Fruit fly (Drosophila melanogaster) whole organism, embryonic: ENCODE results near the gene CG13949.
A peak's percentile ranks its signal among the peaks of the same experiment; 100 is the strongest.

Experiments used
- CG10147 ChIP-seq: fragments of 200-800 bp; sonication (Bioruptor generic); optimal IDR thresholded peaks from 2 replicates; lab custom pipeline; 2019; ENCODE audit warnings: missing biosample characterization, mild to moderate bottlenecking, missing genetic modification characterization, moderate library complexity
- CG10321 ChIP-seq: fragments of 200-800 bp; sonication (Bioruptor generic); IDR thresholded peaks from 2 replicates; pipeline ENCODE4 v1.3.6; 2022; ENCODE audit warnings: missing biosample characterization, missing genetic modification characterization
- CG11093 ChIP-seq: fragments of 200-800 bp; sonication (Bioruptor generic); IDR thresholded peaks from 3 replicates; pipeline ENCODE4 v1.3.6; 2022; ENCODE audit warnings: missing biosample characterization, missing genetic modification characterization
- CG11695 ChIP-seq: fragments of 200-800 bp; sonication (Bioruptor generic); IDR thresholded peaks from 3 replicates; pipeline ENCODE4 v1.3.6; 2022; ENCODE audit warnings: missing biosample characterization, missing genetic modification characterization
- CG13287 ChIP-seq: fragments of 200-800 bp; sonication (Bioruptor generic); IDR thresholded peaks from 2 replicates; pipeline ENCODE4 v1.3.6; 2022; ENCODE audit warnings: missing biosample characterization, missing genetic modification characterization; ENCODE audit not compliant: partially characterized antibody
- CG15011 ChIP-seq: fragments of 200-800 bp; sonication (Bioruptor generic); optimal IDR thresholded peaks from 3 replicates; lab custom pipeline; 2018; ENCODE audit warnings: missing biosample characterization, mild to moderate bottlenecking, missing genetic modification characterization
- CG1602 ChIP-seq: fragments of 200-800 bp; sonication (Bioruptor generic); optimal IDR thresholded peaks from 3 replicates; lab custom pipeline; 2016; ENCODE audit warnings: missing biosample characterization, missing genetic modification characterization
- CG17186 ChIP-seq: fragments of 200-800 bp; sonication (Bioruptor generic); optimal IDR thresholded peaks from 3 replicates; lab custom pipeline; 2017; ENCODE audit warnings: missing biosample characterization, missing genetic modification reagents, missing genetic modification characterization
- CG18262 ChIP-seq: fragments of 200-800 bp; optimal IDR thresholded peaks from 3 replicates; lab custom pipeline; 2019; ENCODE audit warnings: missing biosample characterization, mild to moderate bottlenecking, missing genetic modification characterization, moderate library complexity
- CG31365 ChIP-seq: fragments of 200-800 bp; sonication (Bioruptor generic); optimal IDR thresholded peaks from 2 replicates; lab custom pipeline; 2018; ENCODE audit warnings: missing biosample characterization, mild to moderate bottlenecking, missing genetic modification characterization
- CG32767 ChIP-seq: fragments of 200-800 bp; sonication (Bioruptor generic); IDR thresholded peaks from 2 replicates; pipeline ENCODE4 v1.3.6; 2022; ENCODE audit warnings: missing biosample characterization, missing genetic modification characterization
- CG34422 ChIP-seq: fragments of 200-800 bp; sonication (Bioruptor generic); IDR thresholded peaks from 3 replicates; pipeline ENCODE4 v1.3.6; 2022; ENCODE audit warnings: missing biosample characterization, missing genetic modification characterization
- CG42726 ChIP-seq: fragments of 200-800 bp; sonication (Bioruptor generic); IDR thresholded peaks from 2 replicates; pipeline ENCODE4 v1.3.6; 2022; ENCODE audit warnings: missing biosample characterization, missing genetic modification characterization; ENCODE audit not compliant: partially characterized antibody
- CG4360 ChIP-seq: fragments of 200-800 bp; sonication (Bioruptor generic); IDR thresholded peaks from 2 replicates; pipeline ENCODE4 v1.3.6; 2022; ENCODE audit warnings: missing biosample characterization, missing genetic modification characterization
- CG4854 ChIP-seq: fragments of 200-800 bp; sonication (Bioruptor generic); optimal IDR thresholded peaks from 2 replicates; lab custom pipeline; 2016; ENCODE audit warnings: missing biosample characterization, missing genetic modification characterization, inconsistent platforms
- CG6175 ChIP-seq: fragments of 200-800 bp; sonication (Bioruptor generic); IDR thresholded peaks from 3 replicates; pipeline ENCODE4 v1.3.6; 2022; ENCODE audit warnings: missing biosample characterization, missing genetic modification characterization
- CG9817 ChIP-seq: fragments of 200-800 bp; sonication (Bioruptor generic); optimal IDR thresholded peaks from 2 replicates; lab custom pipeline; 2018; ENCODE audit warnings: missing biosample characterization, mild to moderate bottlenecking, missing genetic modification characterization, moderate library complexity
- CHES-1-like ChIP-seq: fragments of 200-800 bp; sonication (Bioruptor generic); optimal IDR thresholded peaks from 2 replicates; lab custom pipeline; 2016; ENCODE audit warnings: missing biosample characterization, missing genetic modification characterization
- Camta ChIP-seq: fragments of 200-800 bp; sonication (Bioruptor generic); optimal IDR thresholded peaks from 2 replicates; lab custom pipeline; 2016; ENCODE audit warnings: missing biosample characterization, missing genetic modification characterization
- Dbx ChIP-seq: fragments of 200-800 bp; sonication (Bioruptor generic); IDR thresholded peaks from 3 replicates; pipeline ENCODE4 v1.3.6; 2022; ENCODE audit warnings: missing biosample characterization, missing genetic modification characterization
- ERR ChIP-seq: fragments of 200-800 bp; sonication (Bioruptor generic); optimal IDR thresholded peaks from 2 replicates; lab custom pipeline; 2016; ENCODE audit warnings: missing biosample characterization, missing genetic modification characterization
- HHEX ChIP-seq: fragments of 200-800 bp; sonication (Bioruptor generic); optimal IDR thresholded peaks from 3 replicates; lab custom pipeline; 2017; ENCODE audit warnings: missing biosample characterization, mild to moderate bottlenecking, missing genetic modification characterization, missing genetic modification reagents
- HLH3B ChIP-seq: fragments of 200-800 bp; sonication (Bioruptor generic); IDR thresholded peaks from 2 replicates; pipeline ENCODE4 v1.3.6; 2022; ENCODE audit warnings: missing biosample characterization, missing genetic modification characterization
- HLH4C ChIP-seq: fragments of 200-800 bp; sonication (Bioruptor generic); IDR thresholded peaks from 3 replicates; pipeline ENCODE4 v1.3.6; 2022; ENCODE audit warnings: missing biosample characterization, missing genetic modification characterization; ENCODE audit not compliant: partially characterized antibody
- HLH54F ChIP-seq: fragments of 200-800 bp; sonication (Bioruptor generic); optimal IDR thresholded peaks from 3 replicates; lab custom pipeline; 2016; ENCODE audit warnings: missing biosample characterization, missing genetic modification characterization
- HmgD ChIP-seq: fragments of 200-800 bp; sonication (Bioruptor generic); optimal IDR thresholded peaks from 3 replicates; lab custom pipeline; 2016; ENCODE audit warnings: missing biosample characterization, missing genetic modification characterization
- MBD-R2 ChIP-seq: fragments of 200-800 bp; sonication (Bioruptor generic); IDR thresholded peaks from 2 replicates; pipeline ENCODE4 v1.3.6; 2022; ENCODE audit warnings: missing biosample characterization, missing genetic modification characterization
- Mes4 ChIP-seq: fragments of 200-800 bp; sonication (Bioruptor generic); optimal IDR thresholded peaks from 2 replicates; lab custom pipeline; 2016; ENCODE audit warnings: missing biosample characterization, missing genetic modification characterization
- Mrtf ChIP-seq: fragments of 200-800 bp; sonication (Bioruptor generic); IDR thresholded peaks from 3 replicates; pipeline ENCODE4 v1.3.6; 2022; ENCODE audit warnings: missing biosample characterization, missing genetic modification characterization
- Sox100B ChIP-seq: fragments of 200-800 bp; sonication (Bioruptor generic); optimal IDR thresholded peaks from 3 replicates; lab custom pipeline; 2018; ENCODE audit warnings: missing biosample characterization, mild to moderate bottlenecking, missing genetic modification characterization
- Vsx1 ChIP-seq: fragments of 200-800 bp; sonication (Bioruptor generic); optimal IDR thresholded peaks from 2 replicates; lab custom pipeline; 2017; ENCODE audit warnings: missing biosample characterization, mild to moderate bottlenecking, missing genetic modification characterization, missing genetic modification reagents
- cas ChIP-seq: fragments of 200-800 bp; sonication (Bioruptor generic); IDR thresholded peaks from 2 replicates; pipeline ENCODE4 v1.3.6; 2022; ENCODE audit warnings: missing biosample characterization, missing genetic modification characterization
- cato ChIP-seq: fragments of 200-800 bp; sonication (Bioruptor generic); optimal IDR thresholded peaks from 2 replicates; lab custom pipeline; 2016; ENCODE audit warnings: missing biosample characterization, missing genetic modification characterization, borderline replicate concordance
- chm ChIP-seq: fragments of 200-800 bp; sonication (Bioruptor generic); IDR thresholded peaks from 2 replicates; pipeline ENCODE4 v1.3.6; 2022; ENCODE audit warnings: missing biosample characterization, missing genetic modification characterization
- dm ChIP-seq: fragments of 200-800 bp; sonication (Bioruptor generic); optimal IDR thresholded peaks from 3 replicates; lab custom pipeline; 2016; ENCODE audit warnings: missing biosample characterization, missing genetic modification characterization
- dmrt99B ChIP-seq: fragments of 200-800 bp; sonication (Bioruptor generic); optimal IDR thresholded peaks from 2 replicates; lab custom pipeline; 2018; ENCODE audit warnings: missing biosample characterization, mild to moderate bottlenecking, missing genetic modification characterization, moderate library complexity
- dysf ChIP-seq: fragments of 200-800 bp; sonication (Bioruptor generic); IDR thresholded peaks from 3 replicates; pipeline ENCODE4 v1.3.6; 2022; ENCODE audit warnings: missing biosample characterization, missing genetic modification characterization
- exex ChIP-seq: fragments of 200-800 bp; sonication (Bioruptor generic); optimal IDR thresholded peaks from 4 replicates; lab custom pipeline; 2018; ENCODE audit warnings: missing biosample characterization, mild to moderate bottlenecking, missing genetic modification characterization, moderate library complexity
- gcm ChIP-seq: fragments of 200-800 bp; sonication (Bioruptor generic); optimal IDR thresholded peaks from 2 replicates; lab custom pipeline; 2019; ENCODE audit warnings: missing biosample characterization, mild to moderate bottlenecking, missing genetic modification characterization, moderate library complexity
- insv ChIP-seq, 2 experiments: fragments of 200-800 bp; sonication (Bioruptor generic); optimal IDR thresholded peaks; 3 replicates each; lab custom pipeline; 2016 to 2018; ENCODE audit warnings: missing biosample characterization in 2 of 2, missing genetic modification characterization in 2 of 2
- lov ChIP-seq, 2 experiments: fragments of 200-800 bp in 1 of 2; fragments of >200 bp in 1 of 2; sonication (Bioruptor generic) in 1 of 2; IDR thresholded peaks in 1 of 2; optimal IDR thresholded peaks in 1 of 2; 2 replicates in 1 of 2; 3 replicates in 1 of 2; pipeline versions ENCODE4 v1.3.6 to Lab custom; 2017 to 2022; ENCODE audit warnings: missing biosample characterization in 1 of 2, missing genetic modification characterization in 1 of 2
- nmo ChIP-seq: fragments of 200-800 bp; sonication (Bioruptor generic); optimal IDR thresholded peaks from 2 replicates; lab custom pipeline; 2018; ENCODE audit warnings: missing biosample characterization, mild to moderate bottlenecking, missing genetic modification characterization, moderate library complexity
- org-1 ChIP-seq: fragments of 200-800 bp; sonication (Bioruptor generic); optimal IDR thresholded peaks from 2 replicates; lab custom pipeline; 2017; ENCODE audit warnings: missing biosample characterization, missing genetic modification characterization
- pfk ChIP-seq: fragments of 200-800 bp; sonication (Bioruptor generic); optimal IDR thresholded peaks from 2 replicates; lab custom pipeline; 2018; ENCODE audit warnings: missing biosample characterization, mild to moderate bottlenecking, missing genetic modification characterization, moderate library complexity
- sens ChIP-seq: fragments of 200-800 bp; sonication (Bioruptor generic); peaks from one replicate; lab custom pipeline; 2016; ENCODE audit warnings: missing biosample characterization, missing genetic modification characterization
- toy ChIP-seq: fragments of 200-800 bp; sonication (Bioruptor generic); IDR thresholded peaks from 2 replicates; pipeline ENCODE4 v1.3.6; 2022; ENCODE audit warnings: missing biosample characterization, missing genetic modification characterization
- trem ChIP-seq: fragments of 200-800 bp; optimal IDR thresholded peaks from 3 replicates; lab custom pipeline; 2019; ENCODE audit warnings: missing biosample characterization, mild to moderate bottlenecking, missing genetic modification characterization, moderate library complexity
- trh ChIP-seq: fragments of 200-800 bp; sonication (Bioruptor generic); optimal IDR thresholded peaks from 2 replicates; lab custom pipeline; 2016; ENCODE audit warnings: missing biosample characterization, missing genetic modification characterization
- zen ChIP-seq: fragments of 200-800 bp; sonication (Bioruptor generic); optimal IDR thresholded peaks from 3 replicates; lab custom pipeline; 2018; ENCODE audit warnings: missing biosample characterization, mild to moderate bottlenecking, missing genetic modification characterization, moderate library complexity
- zfh1 ChIP-seq: fragments of 200-800 bp; sonication (Bioruptor generic); IDR thresholded peaks from 3 replicates; pipeline ENCODE4 v1.3.6; 2022; ENCODE audit warnings: missing biosample characterization, missing genetic modification characterization

Gene CG13949

DNA sequence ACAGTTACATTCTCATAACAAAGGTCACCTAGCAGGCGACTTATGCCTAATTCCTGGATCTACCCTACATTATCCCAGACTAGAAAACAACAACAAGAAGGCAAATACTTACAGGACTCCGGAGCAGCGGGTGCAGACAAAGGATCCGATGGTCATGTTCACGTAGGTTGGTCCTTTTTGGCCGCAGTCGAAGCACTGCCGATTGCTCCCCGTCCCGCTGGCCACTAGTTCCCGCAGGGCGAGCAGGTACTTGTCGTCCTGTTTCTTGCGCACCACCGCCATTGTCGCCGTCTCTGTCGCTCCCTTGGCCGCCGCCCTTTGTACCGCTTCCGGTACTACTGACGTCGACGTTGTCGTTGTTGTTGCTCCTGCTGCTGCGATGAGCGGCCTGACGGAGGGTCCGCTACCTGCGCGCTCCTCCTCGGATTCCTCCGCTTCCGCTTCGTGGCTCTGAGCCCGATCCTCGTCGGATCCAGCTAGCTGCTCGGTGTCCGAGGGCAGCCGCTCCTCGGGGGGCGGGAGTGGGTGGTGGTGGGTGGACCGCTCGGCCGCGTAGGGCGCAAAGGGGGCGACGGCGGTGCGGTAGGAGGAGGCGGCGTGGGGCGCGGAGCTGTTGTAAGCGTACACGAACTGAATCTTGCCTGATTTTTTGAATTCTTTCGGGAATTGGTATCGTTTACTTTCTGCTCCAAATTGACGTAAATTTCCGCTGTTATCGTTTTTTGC lies 5.2 kb upstream of the CG13949 start (continued):
- peak; percentile 79 for TF ChIP-seq zen (tag; lab: Kevin White, UChicago)
- peak; percentile 24; the same call in 1 of the 3 replicates for TF ChIP-seq zfh1 (GFP tag; lab: Robert Waterston, UW)
- TF ChIP-seq CG32767 (GFP tag; lab: Robert Waterston, UW), result no peak
- TF ChIP-seq Dbx (GFP tag; lab: Robert Waterston, UW), result no peak
- TF ChIP-seq CG10147, result no peak
- TF ChIP-seq dmrt99B (tag; lab: Kevin White, UChicago), result no peak
- peak; percentile 23 for TF ChIP-seq HmgD (GFP tag; lab: Kevin White, UChicago)
- TF ChIP-seq CG15011 (GFP tag; lab: Kevin White, UChicago), result no peak
- no peak for TF ChIP-seq CG11695 (GFP tag; lab: Robert Waterston, UW)
- no peak for TF ChIP-seq CG6175 (GFP tag; lab: Robert Waterston, UW)
- TF ChIP-seq trem (tag; lab: Kevin White, UChicago), result no peak
- TF ChIP-seq MBD-R2 (GFP tag; lab: Robert Waterston, UW), result no peak
- 0 out of 2 replicates have a peak, but pooled peaks have one; percentile 34 for TF ChIP-seq CG10321 (GFP tag; lab: Robert Waterston, UW)
- TF ChIP-seq dm (GFP tag; lab: Kevin White, UChicago), result no peak
- no peak for TF ChIP-seq CG13287 (GFP tag; lab: Robert Waterston, UW)
- TF ChIP-seq CG9817 (tag; lab: Kevin White, UChicago), result no peak
- no peak for TF ChIP-seq toy
- TF ChIP-seq CG4854 (GFP tag; lab: Kevin White, UChicago), result no peak
- no peak for TF ChIP-seq CG31365 (tag; lab: Kevin White, UChicago)
- no peak for TF ChIP-seq trh (GFP tag; lab: Kevin White, UChicago)
- no peak for TF ChIP-seq gcm
- no peak for TF ChIP-seq CG17186 (GFP tag; lab: Kevin White, UChicago)
- no peak for TF ChIP-seq org-1 (GFP tag; lab: Kevin White, UChicago)
- no peak for TF ChIP-seq Sox100B
- TF ChIP-seq insv (GFP tag; optimal IDR thresholded peaks at IDR 0.05; lab: Kevin White, UChicago), result no peak
- TF ChIP-seq sens (GFP tag; lab: Kevin White, UChicago), result peak; percentile 59
- TF ChIP-seq CG11093, result no peak
- peak; percentile 80 for TF ChIP-seq CG4360 (GFP tag; lab: Robert Waterston, UW)
- no peak for TF ChIP-seq cas (GFP tag; lab: Robert Waterston, UW)
- no peak for TF ChIP-seq CG1602 (GFP tag; lab: Kevin White, UChicago)
- TF ChIP-seq Mrtf (GFP tag; lab: Robert Waterston, UW), result no peak
- TF ChIP-seq pfk (GFP tag; lab: Kevin White, UChicago), result no peak
- TF ChIP-seq ERR, result no peak
- TF ChIP-seq CHES-1-like (GFP tag; lab: Kevin White, UChicago), result no peak
- TF ChIP-seq Camta (GFP tag; lab: Kevin White, UChicago), result no peak
- TF ChIP-seq HLH3B (GFP tag; lab: Robert Waterston, UW), result no peak
- TF ChIP-seq dysf (GFP tag; lab: Robert Waterston, UW), result no peak
- no peak for TF ChIP-seq cato (GFP tag; lab: Kevin White, UChicago)
- TF ChIP-seq Mes4 (GFP tag; lab: Kevin White, UChicago), result no peak
- no peak for TF ChIP-seq CG18262
- TF ChIP-seq CG42726, result no peak
- no peak for TF ChIP-seq lov (optimal IDR thresholded peaks at IDR 0.05; lab: Kevin White, UChicago)
- TF ChIP-seq lov (GFP tag; IDR thresholded peaks at IDR 0.05; lab: Robert Waterston, UW), result 0 out of 3 replicates have a peak, but pooled peaks have one; percentile 11
- TF ChIP-seq nmo (GFP tag; lab: Kevin White, UChicago), result no peak
- TF ChIP-seq chm (GFP tag; lab: Robert Waterston, UW), result 0 out of 2 replicates have a peak, but pooled peaks have one; percentile 19
- no peak for TF ChIP-seq Vsx1 (GFP tag; lab: Kevin White, UChicago)
- no peak for TF ChIP-seq HLH54F
- TF ChIP-seq exex (tag; lab: Kevin White, UChicago), result no peak
- no peak for TF ChIP-seq CG34422 (GFP tag; lab: Robert Waterston, UW)
- TF ChIP-seq HHEX (GFP tag; lab: Kevin White, UChicago), result no peak
- no peak for TF ChIP-seq HLH4C (GFP tag; lab: Robert Waterston, UW)
